Worm (Caenorhabditis elegans): ENCODE results near the gene F16G10.14.

ce11 chrII:2377751-2378150 lies 21.0 kb downstream of the F16G10.14 start, which contains the start of gene F16G10.6:
- TF ChIP-seq aly-2 (tag; optimal IDR thresholded peaks at IDR 0.05) (no peak), pax-3 (tag; optimal IDR thresholded peaks at IDR 0.05) (no peak), hlh-17 (GFP tag; optimal IDR thresholded peaks at IDR 0.05; ENCODE audit: borderline replicate concordance) (no peak), nhr-28 (tag; optimal IDR thresholded peaks at IDR 0.05) (no peak), nhr-237 (tag; optimal IDR thresholded peaks at IDR 0.05) (no peak), tbx-2 (tag; optimal IDR thresholded peaks at IDR 0.05) (no peak), nhr-20 (tag; optimal IDR thresholded peaks at IDR 0.05) (no peak), efl-3 (GFP tag; optimal IDR thresholded peaks at IDR 0.05) (no peak), fkh-10 (GFP tag; optimal IDR thresholded peaks at IDR 0.05) (no peak), nhr-71 (tag; optimal IDR thresholded peaks at IDR 0.05) (no peak)
